Fruit fly (Drosophila melanogaster) Kc167 (cell line): ENCODE measurements around the gene RpS12.

ENCODE experiments used
- Sin3A ChIP-seq: fragments of >200 bp; optimal IDR thresholded peaks from 2 replicates; lab custom pipeline; 2018; ENCODE audit warnings: missing external identifiers
- h ChIP-seq: fragments of >200 bp; optimal IDR thresholded peaks from 3 replicates; lab custom pipeline; 2018; ENCODE audit warnings: missing external identifiers

dm6 chr3L:13014693-13015092 is 8.5 kb upstream of the RpS12 start:
- TF ChIP-seq Sin3A (no peak), h (lab: Kevin White, UChicago) (no peak)
